Worm (Caenorhabditis elegans) whole organism, early embryonic: ENCODE results near the gene C18H7.1.

Source experiments
- ceh-36 ChIP-seq: sonication (generic microtip); optimal IDR thresholded peaks from 2 replicates; lab custom pipeline; 2016; ENCODE audit warnings: missing genetic modification characterization, inconsistent platforms, missing compliant biosample characterization
- tbx-11 ChIP-seq: fragments of 200-800 bp; sonication (Bioruptor generic); IDR thresholded peaks from 2 replicates; pipeline ENCODE4 v1.3.6; 2022; ENCODE audit warnings: missing genetic modification characterization, missing compliant biosample characterization
- tra-4 ChIP-seq: sonication (generic microtip); optimal IDR thresholded peaks from 2 replicates; lab custom pipeline; 2017; ENCODE audit warnings: missing genetic modification characterization, missing compliant biosample characterization

DNA sequence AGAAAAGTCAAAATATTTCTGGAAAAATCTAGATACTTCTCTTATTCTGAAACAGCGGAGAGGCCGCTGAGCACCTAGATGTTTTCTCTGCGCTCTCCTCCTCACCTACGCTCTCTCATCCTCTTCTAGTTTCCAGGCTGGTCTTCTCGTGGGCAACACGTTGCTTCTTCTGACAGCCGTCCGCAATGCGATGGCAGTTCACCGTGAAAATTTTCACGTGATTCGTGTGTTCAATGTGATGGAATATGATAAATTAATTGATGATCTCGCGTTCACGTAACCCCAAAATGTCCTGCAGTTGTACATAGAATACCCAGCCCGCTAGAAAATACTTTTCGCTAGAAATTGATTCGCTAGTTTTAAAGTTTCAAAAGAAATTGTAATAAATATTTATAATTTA, 18.2 kb downstream of the C18H7.1 start:
- TF ChIP-seq tra-4 (no peak), ceh-36 (tag; lab: Kevin White, UChicago) (no peak), tbx-11 (no peak)
